Worm (Caenorhabditis elegans): Measurements from ENCODE around the gene rsp-6.

Gene rsp-6

DNA sequence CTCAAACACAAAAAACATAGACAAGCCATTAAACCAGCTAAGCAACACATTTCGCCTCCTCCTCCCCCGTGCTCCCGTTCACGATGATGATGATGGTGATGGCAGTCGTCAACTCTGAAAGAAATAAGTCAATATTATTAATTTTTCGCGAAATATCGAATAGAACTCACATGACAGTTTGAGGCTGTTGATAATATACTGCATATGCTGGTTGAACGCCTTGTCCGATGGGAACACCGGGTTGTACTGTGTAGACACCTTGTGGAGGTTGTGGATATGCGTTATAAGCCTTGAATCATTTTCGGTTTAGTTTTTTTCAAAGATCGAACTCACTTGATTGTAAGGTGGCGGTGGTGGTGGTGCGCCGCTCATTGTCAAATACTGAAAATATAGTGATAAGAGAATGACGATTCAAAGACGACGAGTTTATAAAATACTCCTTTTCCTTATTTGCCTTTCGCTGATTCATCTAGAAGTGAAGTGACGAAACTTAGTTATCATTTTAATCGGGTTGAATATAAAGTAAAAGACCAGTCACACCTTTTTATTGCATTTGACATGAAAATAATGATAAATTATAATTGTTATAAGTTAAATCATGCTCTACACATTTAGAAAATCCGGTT lies 905 bp upstream of the rsp-6 start, which contains the start of gene C33H5.13:
TSS of gene C33H5.13 (minus strand) at position 443 of the 626 bp plus-strand sequence.
- no peak for TF ChIP-seq cnd-1 (tag; optimal IDR thresholded peaks at IDR 0.05)
- TF ChIP-seq sptf-1 (tag; optimal IDR thresholded peaks at IDR 0.05), result no peak
- TF ChIP-seq unc-120 (tag; optimal IDR thresholded peaks at IDR 0.05; ENCODE audit: poor library complexity, severe bottlenecking), result no peak
- TF ChIP-seq flh-1 (GFP tag; optimal IDR thresholded peaks at IDR 0.05), result no peak
- no peak for TF ChIP-seq lin-13 (tag; optimal IDR thresholded peaks at IDR 0.05)
- no peak for TF ChIP-seq mls-2 (tag; optimal IDR thresholded peaks at IDR 0.05)
- TF ChIP-seq pha-4 (tag; optimal IDR thresholded peaks at IDR 0.05), result no peak
- TF ChIP-seq nhr-76 (tag; optimal IDR thresholded peaks at IDR 0.05), result no peak
- TF ChIP-seq unc-39 (tag; optimal IDR thresholded peaks at IDR 0.05), result no peak
- no peak for TF ChIP-seq tbx-8 (GFP tag; optimal IDR thresholded peaks at IDR 0.05)

DNA sequence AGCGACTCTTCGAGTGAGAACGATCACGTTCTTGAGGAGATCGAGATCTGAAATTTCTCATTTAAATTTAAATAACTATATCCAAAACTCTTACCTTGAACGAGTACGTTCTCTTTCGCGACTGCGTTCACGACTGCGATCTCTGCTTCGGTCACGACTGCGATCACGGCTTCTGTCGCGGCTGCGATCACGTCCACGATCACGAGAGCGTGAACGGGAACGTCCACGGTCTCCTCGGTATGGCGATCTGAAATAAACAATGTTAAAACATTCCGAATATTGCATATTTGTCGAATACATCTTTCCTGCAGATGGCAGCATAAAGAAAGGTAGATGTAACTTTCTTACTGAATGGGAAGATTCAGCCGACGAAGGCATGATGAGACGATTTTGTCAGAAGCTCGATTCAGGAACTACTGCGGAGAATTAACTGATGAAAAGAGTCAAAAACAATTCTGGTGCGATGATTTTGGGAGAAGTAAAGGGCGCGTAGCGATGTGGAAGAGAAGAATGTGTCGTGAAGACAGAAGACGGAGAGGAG lies 808 bp downstream of the rsp-6 start:
- TF ChIP-seq tbx-8 (GFP tag; optimal IDR thresholded peaks at IDR 0.05), result no peak
- no peak for TF ChIP-seq cnd-1 (tag; optimal IDR thresholded peaks at IDR 0.05)
- no peak for TF ChIP-seq mab-5 (tag; optimal IDR thresholded peaks at IDR 0.05)
- no peak for TF ChIP-seq nhr-237 (tag; optimal IDR thresholded peaks at IDR 0.05)
- TF ChIP-seq hlh-1 (tag; optimal IDR thresholded peaks at IDR 0.05), result no peak
- TF ChIP-seq zip-8 (tag; optimal IDR thresholded peaks at IDR 0.05), result no peak
- TF ChIP-seq drap-1 (GFP tag; optimal IDR thresholded peaks at IDR 0.05), result no peak
- no peak for TF ChIP-seq mls-2 (tag; optimal IDR thresholded peaks at IDR 0.05)
- no peak for TF ChIP-seq ceh-83 (GFP tag; optimal IDR thresholded peaks at IDR 0.05)
- no peak for TF ChIP-seq elt-1 (tag; optimal IDR thresholded peaks at IDR 0.05; ENCODE audit: borderline replicate concordance, insufficient read depth)
- TF ChIP-seq blmp-1 (tag; optimal IDR thresholded peaks at IDR 0.05), result no peak
- no peak for TF ChIP-seq ceh-43 (GFP tag; optimal IDR thresholded peaks at IDR 0.05)
- no peak for TF ChIP-seq unc-120 (tag; optimal IDR thresholded peaks at IDR 0.05; ENCODE audit: poor library complexity, severe bottlenecking)
- TF ChIP-seq elt-3 (tag; optimal IDR thresholded peaks at IDR 0.05), result no peak
- no peak for TF ChIP-seq ham-2 (GFP tag; optimal IDR thresholded peaks at IDR 0.05)
- TF ChIP-seq sptf-1 (tag; optimal IDR thresholded peaks at IDR 0.05), result no peak

DNA sequence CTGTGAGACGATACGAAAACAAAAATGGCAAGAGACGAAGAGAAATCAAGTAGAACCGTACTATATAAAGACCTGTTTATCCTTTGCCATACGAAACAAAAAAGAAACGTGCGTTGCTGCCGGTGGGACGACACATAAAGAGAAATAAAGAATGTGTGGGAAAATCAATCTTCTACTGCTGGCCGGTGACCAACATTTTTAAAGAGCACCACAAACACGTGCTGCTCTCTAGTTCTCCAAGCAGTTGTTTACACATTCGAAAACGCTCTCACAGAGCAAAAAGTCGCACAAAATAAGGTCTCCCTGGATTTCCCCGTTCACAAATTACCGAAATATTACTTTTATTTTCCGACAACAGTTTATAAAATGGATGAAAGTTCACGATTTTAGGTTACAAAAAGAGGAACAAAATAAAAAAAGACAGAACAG lies 1.5 kb downstream of the rsp-6 start, which contains the start of gene imp-3:
TSS of gene imp-3 (minus strand) at position 93 of the 429 bp plus-strand sequence.
- TF ChIP-seq lsy-2 (tag; optimal IDR thresholded peaks at IDR 0.05) (peak; percentile 25), ceh-39 (tag; optimal IDR thresholded peaks at IDR 0.05) (no peak), sem-2 (GFP tag; optimal IDR thresholded peaks at IDR 0.05) (peak; percentile 17), mep-1 (tag; optimal IDR thresholded peaks at IDR 0.05) (no peak), hlh-1 (tag; optimal IDR thresholded peaks at IDR 0.05) (peak; percentile 7)

DNA sequence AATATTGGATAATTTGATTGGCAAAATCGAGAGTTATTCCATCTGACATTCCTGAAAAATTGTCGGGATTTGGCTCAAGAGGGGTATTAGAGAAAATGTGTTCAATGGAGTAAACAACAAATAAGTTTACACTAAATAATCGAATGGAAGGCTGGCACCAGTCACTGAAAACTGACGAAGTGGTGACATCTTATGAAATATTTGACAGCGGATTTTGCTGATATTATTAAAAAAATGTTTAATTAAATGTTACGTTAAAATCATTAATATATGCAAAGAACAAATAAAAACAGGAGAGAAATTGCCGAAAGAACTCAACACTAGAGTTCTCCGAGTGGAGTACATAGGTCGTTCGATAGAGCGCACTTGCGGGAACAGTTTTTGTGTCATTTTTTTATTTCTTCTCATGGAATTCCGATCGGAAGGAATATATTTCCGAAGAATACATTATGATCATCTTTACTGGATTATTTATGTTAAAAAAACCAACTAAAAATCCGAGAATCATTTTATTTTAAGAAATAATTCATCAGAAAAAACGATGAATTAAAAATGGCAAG lies 5.4 kb downstream of the rsp-6 start, which contains the start of gene tag-322:
TSS of gene tag-322 (minus strand) at position 51 of the 560 bp plus-strand sequence.
- TF ChIP-seq mls-2 (tag; optimal IDR thresholded peaks at IDR 0.05) (peak; percentile 17), unc-39 (tag; optimal IDR thresholded peaks at IDR 0.05) (no peak), unc-62 (GFP tag; optimal IDR thresholded peaks at IDR 0.05) (no peak), mep-1 (tag; optimal IDR thresholded peaks at IDR 0.05) (peak; percentile 64), ham-2 (GFP tag; optimal IDR thresholded peaks at IDR 0.05) (no peak), hlh-1 (tag; optimal IDR thresholded peaks at IDR 0.05) (no peak), lsy-2 (tag; optimal IDR thresholded peaks at IDR 0.05) (peak; percentile 41), ces-1 (GFP tag; optimal IDR thresholded peaks at IDR 0.05) (peak; percentile 15)

DNA sequence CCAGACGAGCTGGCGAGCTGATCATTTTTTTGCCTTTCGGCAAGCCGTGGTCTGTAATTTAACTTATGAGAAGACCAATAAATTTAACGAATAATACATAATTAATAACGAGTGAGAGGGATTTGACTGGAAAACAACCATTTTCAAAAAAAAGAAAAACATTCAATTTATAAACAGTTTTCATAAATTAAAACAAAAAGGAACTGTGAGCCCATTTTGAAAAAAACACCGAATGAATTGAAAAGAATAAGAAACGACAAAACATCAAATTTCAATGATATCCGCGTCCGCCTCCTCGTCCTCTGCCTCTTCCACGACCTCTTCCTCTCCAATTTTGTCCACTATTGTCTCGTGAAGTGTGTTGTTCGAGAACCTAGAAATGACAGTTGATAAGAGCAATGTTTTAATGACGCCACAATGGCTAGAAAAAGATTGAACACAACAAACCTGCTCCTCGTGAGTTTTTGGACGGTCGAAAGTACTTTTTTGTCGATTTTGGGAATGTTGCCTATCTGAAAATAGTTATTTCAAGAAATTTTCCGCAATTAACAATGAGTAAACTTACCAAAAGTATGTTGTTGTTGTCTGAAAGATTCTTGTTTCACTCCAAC lies 7.1 kb downstream of the rsp-6 start, which contains the start of gene tag-321:
TSS of gene tag-321 (minus strand) at position 51 of the 611 bp plus-strand sequence.
- TF ChIP-seq mab-5 (tag; optimal IDR thresholded peaks at IDR 0.05) (no peak), ceh-39 (tag; optimal IDR thresholded peaks at IDR 0.05) (no peak), mep-1 (tag; optimal IDR thresholded peaks at IDR 0.05) (no peak), lin-32 (GFP tag; optimal IDR thresholded peaks at IDR 0.05) (no peak), hlh-1 (tag; optimal IDR thresholded peaks at IDR 0.05) (no peak), tbx-8 (GFP tag; optimal IDR thresholded peaks at IDR 0.05) (no peak), snpc-4 (tag; optimal IDR thresholded peaks at IDR 0.05) (no peak), M03D4.4 (tag; optimal IDR thresholded peaks at IDR 0.05) (no peak), flh-1 (GFP tag; optimal IDR thresholded peaks at IDR 0.05) (no peak), sem-2 (GFP tag; optimal IDR thresholded peaks at IDR 0.05) (no peak), lsy-2 (tag; optimal IDR thresholded peaks at IDR 0.05) (no peak), bed-3 (GFP tag; optimal IDR thresholded peaks at IDR 0.05) (no peak), nhr-237 (tag; optimal IDR thresholded peaks at IDR 0.05) (no peak), sptf-1 (tag; optimal IDR thresholded peaks at IDR 0.05) (no peak)
